Fruit fly (Drosophila melanogaster): ENCODE measurements around the gene CG2975.

Gene CG2975

dm6 chr2L:2883703-2884294 lies 43.9 kb downstream of the CG2975 start:
- TF ChIP-seq CTCF (optimal IDR thresholded peaks at IDR 0.05), result no peak
- TF ChIP-seq CG8478 (optimal IDR thresholded peaks at IDR 0.05), result no peak

- no peak for TF ChIP-seq CG8478 (optimal IDR thresholded peaks at IDR 0.05)
- TF ChIP-seq CTCF (optimal IDR thresholded peaks at IDR 0.05), result no peak
These were observed 45.0 kb downstream of the CG2975 start for dm6 chr2L:2884683-2885502.

DNA sequence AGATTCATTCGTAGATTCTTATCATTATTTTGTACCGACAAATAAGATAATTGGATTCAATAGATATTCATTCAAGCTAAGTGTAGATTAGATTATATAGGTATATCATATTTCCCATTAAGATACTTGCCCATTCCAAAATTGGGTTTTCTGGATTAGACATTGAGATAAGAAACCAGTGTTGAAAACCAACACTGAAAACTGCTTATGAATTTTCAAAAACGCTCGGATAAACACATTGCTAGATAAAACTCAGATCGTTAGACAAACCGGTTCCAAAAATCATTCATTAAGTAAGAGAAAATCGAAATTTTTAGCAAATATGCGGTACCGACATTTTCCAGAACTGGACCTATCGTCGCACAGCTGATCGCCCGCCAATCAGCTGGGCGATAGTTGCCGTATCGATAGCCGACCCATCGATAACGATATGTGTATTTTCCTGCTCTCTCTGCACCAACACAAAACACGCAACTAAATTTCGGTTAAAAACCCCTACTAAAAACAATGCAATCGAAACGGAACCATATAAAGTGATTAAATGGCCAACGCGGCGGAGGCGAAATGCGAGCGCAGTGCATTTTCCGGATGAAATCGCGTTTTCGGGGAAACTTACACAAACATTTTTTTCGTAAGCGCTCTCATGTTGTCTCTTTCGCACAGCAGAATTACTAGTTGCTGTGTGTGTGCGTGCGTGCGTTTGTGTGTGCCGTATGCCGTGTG lies 45.7 kb downstream of the CG2975 start, which contains the start of the genes NTPase and lilli:
Gene NTPase (minus strand): TSS at position 348 of the 723 bp plus-strand sequence.
Gene lilli (plus strand): TSS at position 427 of the 723 bp plus-strand sequence.
- TF ChIP-seq CG8478 (optimal IDR thresholded peaks at IDR 0.05) (no peak), CTCF (optimal IDR thresholded peaks at IDR 0.05) (peak in 1 of 2 experiments; percentile 14)

DNA sequence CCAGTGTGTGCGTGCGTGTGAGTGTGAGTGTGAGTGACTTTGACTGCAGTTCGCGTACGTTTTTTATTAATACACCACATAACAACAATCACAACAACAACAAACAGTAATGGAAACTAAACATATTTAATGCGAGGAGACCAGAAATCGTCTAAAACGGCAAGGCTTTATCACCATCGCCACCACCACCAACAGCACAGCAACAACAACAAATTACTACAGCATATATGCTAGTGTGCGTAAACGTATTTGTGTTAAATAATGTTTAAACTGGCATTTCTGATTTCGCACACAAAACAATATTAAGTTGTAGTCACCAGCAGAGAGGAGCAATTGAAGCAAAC lies 46.3 kb downstream of the CG2975 start:
- TF ChIP-seq CG8478 (optimal IDR thresholded peaks at IDR 0.05), result no peak
- no peak for TF ChIP-seq CTCF (optimal IDR thresholded peaks at IDR 0.05)

dm6 chr2L:2886613-2887537 lies 47.0 kb downstream of the CG2975 start:
- TF ChIP-seq CG8478 (optimal IDR thresholded peaks at IDR 0.05) (no peak), CTCF (optimal IDR thresholded peaks at IDR 0.05) (no peak)

DNA sequence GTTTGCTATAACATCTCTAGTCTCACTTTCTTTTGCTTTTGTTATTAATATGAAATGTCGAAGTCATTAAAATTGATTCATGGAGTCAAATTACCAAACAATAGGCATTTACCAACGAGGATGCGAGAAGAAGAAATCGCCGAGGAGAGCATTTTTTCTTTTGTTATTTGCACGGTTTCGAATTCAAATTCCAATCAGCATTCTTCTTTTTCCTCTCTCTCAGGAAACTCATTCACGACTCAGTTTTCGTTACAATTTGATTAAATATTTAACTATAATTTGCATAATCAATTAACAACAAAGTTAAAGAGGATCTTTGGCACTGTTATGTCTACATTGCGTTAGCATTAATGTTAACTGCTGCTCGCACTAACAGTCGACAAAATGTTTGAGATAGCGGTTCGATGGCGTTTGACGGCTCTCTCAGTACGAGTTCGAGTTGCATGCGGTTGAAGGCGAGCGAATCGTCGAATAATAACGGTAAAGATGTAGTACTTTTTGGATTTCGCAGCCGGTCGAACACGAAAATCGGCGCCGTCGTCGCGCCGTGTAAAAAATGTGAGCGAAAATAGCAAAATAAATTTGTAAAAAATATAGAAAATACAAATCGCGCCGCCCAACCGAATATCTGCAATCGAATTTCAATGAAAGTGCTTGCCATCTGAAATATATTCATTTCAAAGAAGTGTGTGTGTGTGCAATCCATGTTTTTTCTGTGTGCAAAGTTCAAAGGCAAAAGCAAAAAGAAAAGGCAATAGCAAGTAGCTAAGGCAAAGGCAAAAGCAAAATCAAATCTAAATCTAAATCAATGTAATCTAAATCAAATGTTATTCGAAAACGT lies 48.1 kb downstream of the CG2975 start:
- no peak for TF ChIP-seq CG8478 (optimal IDR thresholded peaks at IDR 0.05)
- no peak for TF ChIP-seq CTCF (optimal IDR thresholded peaks at IDR 0.05)

DNA sequence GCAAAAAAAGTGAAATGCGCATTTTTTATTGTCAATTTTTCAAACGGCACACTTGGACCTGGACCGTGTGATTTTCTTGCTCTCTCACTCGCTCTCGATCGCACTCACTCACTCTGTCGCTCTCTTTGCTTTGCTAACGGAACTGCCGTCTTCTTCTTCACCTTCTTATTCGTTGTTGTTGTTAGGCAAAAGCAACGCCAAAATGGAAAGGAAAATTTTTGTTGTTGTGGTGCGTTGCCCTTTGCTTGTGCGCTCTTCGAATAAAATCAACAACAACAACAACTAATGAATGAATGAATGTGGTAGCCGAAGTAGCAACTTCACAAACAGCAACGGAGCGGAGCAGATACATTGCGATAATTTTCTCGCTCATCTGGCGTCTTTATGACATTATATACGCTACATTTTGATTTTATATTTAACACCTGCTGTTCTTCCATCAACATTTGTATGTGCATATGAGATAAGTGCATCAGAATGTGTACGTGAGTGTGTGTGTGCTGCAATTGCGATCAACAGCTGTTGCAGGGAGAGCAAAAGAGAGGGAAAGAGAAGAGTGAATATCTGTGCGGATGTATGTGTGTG lies 49.0 kb downstream of the CG2975 start:
- TF ChIP-seq CTCF (optimal IDR thresholded peaks at IDR 0.05), result no peak
- TF ChIP-seq CG8478 (optimal IDR thresholded peaks at IDR 0.05), result no peak

- TF ChIP-seq CTCF (optimal IDR thresholded peaks at IDR 0.05), result no peak
- no peak for TF ChIP-seq CG8478 (optimal IDR thresholded peaks at IDR 0.05)
These were observed 51.3 kb downstream of the CG2975 start for dm6 chr2L:2891200-2891599.
